Fruit fly (Drosophila melanogaster): ENCODE results near the gene CG5567.

The CG5567 gene

dm6 chr3L:17841085-17841606 is 2.2 kb downstream of the CG5567 start, which contains the start of gene CG5577 (continued):
- TF ChIP-seq CG17385 (GFP tag; optimal IDR thresholded peaks at IDR 0.05): no peak
- no peak for TF ChIP-seq aop (GFP tag; IDR thresholded peaks at IDR 0.05)
- TF ChIP-seq CG10147 (GFP tag; optimal IDR thresholded peaks at IDR 0.05): no peak
- peak; percentile 8 for TF ChIP-seq Sry-δ (GFP tag; optimal IDR thresholded peaks at IDR 0.05)
- no peak for TF ChIP-seq CG10274 (GFP tag; optimal IDR thresholded peaks at IDR 0.05)

- TF ChIP-seq gcm (GFP tag; optimal IDR thresholded peaks at IDR 0.05) (no peak), CG5245 (GFP tag; optimal IDR thresholded peaks at IDR 0.05) (no peak)
Measured at dm6 chr3L:17835074-17835473, 8.3 kb downstream of the CG5567 start, which contains the start of gene CG32189. Gene CG32189, minus strand, starts transcription at chr3L:17835174.

- TF ChIP-seq yki (optimal IDR thresholded peaks at IDR 0.05): no peak
- no peak for TF ChIP-seq CG9437 (GFP tag; optimal IDR thresholded peaks at IDR 0.05)
- no peak for TF ChIP-seq CG11398 (GFP tag; optimal IDR thresholded peaks at IDR 0.05)
- no peak for TF ChIP-seq Ets97D (GFP tag; optimal IDR thresholded peaks at IDR 0.05)
- no peak for TF ChIP-seq Antp (GFP tag; optimal IDR thresholded peaks at IDR 0.05)
- no peak for TF ChIP-seq crol (GFP tag; IDR thresholded peaks at IDR 0.05)
- TF ChIP-seq phol (tag; optimal IDR thresholded peaks at IDR 0.05): no peak
- TF ChIP-seq cad (GFP tag; optimal IDR thresholded peaks at IDR 0.05): no peak
- TF ChIP-seq Gsc (GFP tag; IDR thresholded peaks at IDR 0.05): no peak
- TF ChIP-seq CG2712 (tag; optimal IDR thresholded peaks at IDR 0.05): no peak
- TF ChIP-seq Scr (GFP tag; IDR thresholded peaks at IDR 0.05; ENCODE audit: partially characterized antibody): no peak
Measured at dm6 chr3L:17833525-17833924, 9.8 kb downstream of the CG5567 start, which contains the start of gene CG32188. Gene CG32188, minus strand, starts transcription at chr3L:17833625.

dm6 chr3L:17822784-17823383 is 20.5 kb downstream of the CG5567 start, which contains the start of the genes Ir75c and Grd:
Gene Ir75c, minus strand, starts transcription at chr3L:17822834.
Gene Grd, plus strand, starts transcription at chr3L:17823333.
- no peak for TF ChIP-seq Atf-2 (GFP tag; optimal IDR thresholded peaks at IDR 0.05)
- TF ChIP-seq Six4 (GFP tag; optimal IDR thresholded peaks at IDR 0.05): no peak
- no peak for TF ChIP-seq CG17829 (tag; optimal IDR thresholded peaks at IDR 0.05)
- 0 out of 2 replicates have a peak, but pooled peaks have one; percentile 7 for TF ChIP-seq CG3847 (GFP tag; IDR thresholded peaks at IDR 0.05)
- no peak for TF ChIP-seq gsb (GFP tag; IDR thresholded peaks at IDR 0.05)
- no peak for TF ChIP-seq CG14667 (GFP tag; IDR thresholded peaks at IDR 0.05)
- no peak for TF ChIP-seq CG9876 (GFP tag; optimal IDR thresholded peaks at IDR 0.05)
- no peak for TF ChIP-seq NC2α (GFP tag; optimal IDR thresholded peaks at IDR 0.05)
- no peak for TF ChIP-seq Dip2 (GFP tag; IDR thresholded peaks at IDR 0.05)
- no peak for TF ChIP-seq vvl (GFP tag; IDR thresholded peaks at IDR 0.05)
- TF ChIP-seq hb (GFP tag; IDR thresholded peaks at IDR 0.05; ENCODE audit: partially characterized antibody): 0 out of 3 replicates have a peak, but pooled peaks have one; percentile 24
- peak; percentile 55 for TF ChIP-seq ewg (GFP tag; optimal IDR thresholded peaks at IDR 0.05)
- peak; percentile 87 for TF ChIP-seq scrt (GFP tag; optimal IDR thresholded peaks at IDR 0.05)
- TF ChIP-seq CG32772 (GFP tag; IDR thresholded peaks at IDR 0.05): no peak
- TF ChIP-seq her (GFP tag; optimal IDR thresholded peaks at IDR 0.05): no peak
- TF ChIP-seq CG15601 (tag; optimal IDR thresholded peaks at IDR 0.05): no peak
- TF ChIP-seq caup (GFP tag; optimal IDR thresholded peaks at IDR 0.05; ENCODE audit: severe bottlenecking): no peak
- TF ChIP-seq chm (GFP tag; IDR thresholded peaks at IDR 0.05): no peak
- no peak for TF ChIP-seq CG13775 (GFP tag; optimal IDR thresholded peaks at IDR 0.05)
- no peak for TF ChIP-seq MBD-R2 (GFP tag; IDR thresholded peaks at IDR 0.05)
- no peak for TF ChIP-seq CG1529 (GFP tag; optimal IDR thresholded peaks at IDR 0.05)
- no peak for TF ChIP-seq maf-S (GFP tag; optimal IDR thresholded peaks at IDR 0.05)
- no peak for TF ChIP-seq Side (GFP tag; optimal IDR thresholded peaks at IDR 0.05)
- TF ChIP-seq salm (tag; optimal IDR thresholded peaks at IDR 0.05): no peak
- TF ChIP-seq gro (GFP tag; optimal IDR thresholded peaks at IDR 0.05): no peak
- peak; percentile 25 for TF ChIP-seq Ets65A (GFP tag)
- TF ChIP-seq bcd (GFP tag; optimal IDR thresholded peaks at IDR 0.05): no peak
- TF ChIP-seq dpn (GFP tag; optimal IDR thresholded peaks at IDR 0.05): no peak
- no peak for TF ChIP-seq CG12299 (tag; optimal IDR thresholded peaks at IDR 0.05)
